ENCODE assay signal across 3 fruit fly cellular contexts in the genomic region with DNA sequence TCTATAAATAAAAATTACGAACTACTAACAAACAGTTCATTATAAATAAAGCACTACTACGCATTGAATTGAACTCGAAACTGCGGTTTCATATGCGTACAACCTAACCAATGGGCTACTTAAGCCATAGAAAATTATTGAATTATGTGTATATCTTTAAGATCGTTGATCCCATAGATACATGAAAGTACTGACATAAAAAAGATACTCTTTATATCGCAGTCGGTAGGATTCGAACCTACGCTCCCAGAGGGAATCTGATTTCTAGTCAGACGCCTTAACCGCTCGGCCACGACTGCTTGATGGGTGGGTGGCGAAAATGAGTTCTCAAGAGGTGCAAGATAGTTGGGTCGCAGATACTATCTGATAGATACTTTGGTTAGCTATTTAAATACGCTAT.
TF ChIP-seq lines count a peak whose summit lies in the region.

No protein-coding gene starts in this region.

- TF ChIP-seq CTCF in whole organism, embryonic (GFP tag; optimal IDR thresholded peaks at IDR 0.05; lab: Kevin White, UChicago), result no peak

TF ChIP-seq in whole organism, embryonic, 481 proteins besides CTCF, POLR2A, EP300 and RAD21 (continues in another document):
- TF ChIP-seq amos (GFP tag; IDR thresholded peaks at IDR 0.05; lab: Robert Waterston, UW; ENCODE audit: partially characterized antibody) (peak; percentile 74; the same call in 1 of the 2 replicates), ab (GFP tag; optimal IDR thresholded peaks at IDR 0.05; lab: Kevin White, UChicago) (no peak), Opbp (GFP tag; IDR thresholded peaks at IDR 0.05; lab: Robert Waterston, UW; ENCODE audit: partially characterized antibody) (peak; percentile 58; the same call in 2 of the 3 replicates), zf30C (GFP tag; optimal IDR thresholded peaks at IDR 0.05; lab: Kevin White, UChicago) (no peak), CG4424 (GFP tag; optimal IDR thresholded peaks at IDR 0.05; lab: Kevin White, UChicago) (no peak), scrt (GFP tag; optimal IDR thresholded peaks at IDR 0.05; lab: Kevin White, UChicago) (no peak), ERR (GFP tag; optimal IDR thresholded peaks at IDR 0.05; lab: Kevin White, UChicago) (no peak), unpg (GFP tag; optimal IDR thresholded peaks at IDR 0.05; lab: Kevin White, UChicago) (no peak), CG42726 (GFP tag; IDR thresholded peaks at IDR 0.05; lab: Robert Waterston, UW; ENCODE audit: partially characterized antibody) (0 out of 2 replicates have a peak, but pooled peaks have one; percentile 36), ato (GFP tag; IDR thresholded peaks at IDR 0.05; lab: Robert Waterston, UW; ENCODE audit: partially characterized antibody) (peak; percentile 58; the same call in 1 of the 2 replicates), vnd (GFP tag; IDR thresholded peaks at IDR 0.05; lab: Robert Waterston, UW; ENCODE audit: partially characterized antibody) (0 out of 3 replicates have a peak, but pooled peaks have one; percentile 32), CG14667 (GFP tag; IDR thresholded peaks at IDR 0.05; lab: Robert Waterston, UW) (no peak), H15 (GFP tag; IDR thresholded peaks at IDR 0.05; lab: Robert Waterston, UW) (no peak), bigmax (GFP tag; optimal IDR thresholded peaks at IDR 0.05; lab: Kevin White, UChicago) (no peak), Chrac-16 (GFP tag; optimal IDR thresholded peaks at IDR 0.05; lab: Kevin White, UChicago) (no peak), gem (tag; optimal IDR thresholded peaks at IDR 0.05; lab: Kevin White, UChicago) (no peak), Atf3 (GFP tag; optimal IDR thresholded peaks at IDR 0.05; lab: Kevin White, UChicago) (no peak), sens (GFP tag; lab: Kevin White, UChicago) (peak; percentile 20), CG6791 (GFP tag; IDR thresholded peaks at IDR 0.05; lab: Robert Waterston, UW; ENCODE audit: partially characterized antibody) (peak; percentile 35; the same call in 1 of the 3 replicates), usp (GFP tag; optimal IDR thresholded peaks at IDR 0.05; lab: Kevin White, UChicago) (no peak), ci (GFP tag; IDR thresholded peaks at IDR 0.05; lab: Robert Waterston, UW) (no peak), CG7963 (GFP tag; IDR thresholded peaks at IDR 0.05; lab: Robert Waterston, UW; ENCODE audit: partially characterized antibody) (peak; percentile 55; the same call in 1 of the 3 replicates), Gug (GFP tag; IDR thresholded peaks at IDR 0.05; lab: Robert Waterston, UW) (no peak), Scr (GFP tag; IDR thresholded peaks at IDR 0.05; lab: Robert Waterston, UW; ENCODE audit: partially characterized antibody) (peak; percentile 55), mld (GFP tag; IDR thresholded peaks at IDR 0.05; lab: Robert Waterston, UW; ENCODE audit: partially characterized antibody) (peak; percentile 58; the same call in 1 of the 3 replicates)

TF ChIP-seq in whole organism, prepupa, 60 proteins besides CTCF, POLR2A, EP300 and RAD21:
- TF ChIP-seq svp (GFP tag; lab: Kevin White, UChicago), result peak; percentile 12
- no peak for TF ChIP-seq ss (GFP tag; optimal IDR thresholded peaks at IDR 0.05; lab: Kevin White, UChicago)

TF ChIP-seq in whole organism, wandering third instar larva, 38 proteins besides CTCF, POLR2A, EP300 and RAD21:
- no peak for TF ChIP-seq Rel (GFP tag; optimal IDR thresholded peaks at IDR 0.05; lab: Kevin White, UChicago)
- TF ChIP-seq Rel (tag; optimal IDR thresholded peaks at IDR 0.05; lab: Kevin White, UChicago), result peak; percentile 54
- TF ChIP-seq Dif (GFP tag; optimal IDR thresholded peaks at IDR 0.05; lab: Kevin White, UChicago; ENCODE audit: partially characterized antibody), result no peak
- no peak for TF ChIP-seq rgr (GFP tag; optimal IDR thresholded peaks at IDR 0.05; lab: Kevin White, UChicago)
- TF ChIP-seq Myc (optimal IDR thresholded peaks at IDR 0.05; lab: Kevin White, UChicago), result no peak
